Fruit fly (Drosophila melanogaster): ENCODE data around the gene CG12521.

Gene CG12521

dm6 chr3L:11847703-11848102 is at the start of gene CG12521:
Gene CG12521, minus strand, starts transcription at chr3L:11847803.
- no peak for TF ChIP-seq ttk (optimal IDR thresholded peaks at IDR 0.05)
- no peak for TF ChIP-seq h (optimal IDR thresholded peaks at IDR 0.05)
- no peak for TF ChIP-seq insv (optimal IDR thresholded peaks at IDR 0.05)
- TF ChIP-seq Myc (optimal IDR thresholded peaks at IDR 0.05) = no peak
- TF ChIP-seq psq (optimal IDR thresholded peaks at IDR 0.05) = no peak
- TF ChIP-seq Sin3A (optimal IDR thresholded peaks at IDR 0.05) = no peak

- TF ChIP-seq h (optimal IDR thresholded peaks at IDR 0.05) (no peak), psq (optimal IDR thresholded peaks at IDR 0.05) (no peak), Sin3A (optimal IDR thresholded peaks at IDR 0.05) (no peak), ttk (optimal IDR thresholded peaks at IDR 0.05) (no peak), Myc (optimal IDR thresholded peaks at IDR 0.05) (no peak)
Measured at dm6 chr3L:11896756-11897155, 49.2 kb upstream of the CG12521 start.

- TF ChIP-seq Sin3A (optimal IDR thresholded peaks at IDR 0.05) = no peak
- no peak for TF ChIP-seq ttk (optimal IDR thresholded peaks at IDR 0.05)
- TF ChIP-seq insv (optimal IDR thresholded peaks at IDR 0.05) = no peak
Measured at dm6 chr3L:11892766-11893165, 45.2 kb upstream of the CG12521 start.

dm6 chr3L:11888910-11889309 is 41.3 kb upstream of the CG12521 start, which contains the start of gene CG5897:
Gene CG5897, minus strand, starts transcription at chr3L:11889010.
- TF ChIP-seq ttk (optimal IDR thresholded peaks at IDR 0.05) (no peak), h (optimal IDR thresholded peaks at IDR 0.05) (no peak), Sin3A (optimal IDR thresholded peaks at IDR 0.05) (no peak), psq (optimal IDR thresholded peaks at IDR 0.05) (no peak), Myc (optimal IDR thresholded peaks at IDR 0.05) (no peak), insv (optimal IDR thresholded peaks at IDR 0.05) (no peak)

dm6 chr3L:11881084-11881483 is 33.5 kb upstream of the CG12521 start, which contains the start of gene CCDC151:
Gene CCDC151, plus strand, starts transcription at chr3L:11881384.
- TF ChIP-seq Sin3A (optimal IDR thresholded peaks at IDR 0.05) = no peak

DNA sequence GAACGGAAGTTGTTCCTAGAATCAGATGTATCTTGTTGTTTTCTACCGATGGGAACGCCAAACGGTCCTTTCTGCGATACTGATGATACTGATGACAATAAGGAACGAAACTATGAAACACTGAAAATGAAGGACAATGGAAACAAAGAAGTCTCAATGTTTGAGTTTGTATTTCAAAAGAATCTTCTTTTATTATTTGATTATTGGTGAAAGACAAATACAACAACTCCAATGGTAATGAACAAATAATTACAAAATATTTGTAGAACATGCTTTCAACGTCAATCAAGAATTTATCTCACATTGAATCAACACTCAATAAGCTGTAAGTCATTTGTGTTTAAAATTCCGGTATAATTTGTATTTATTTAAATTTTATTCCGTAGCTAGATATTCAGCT is 31.2 kb upstream of the CG12521 start, which contains the start of gene Sprn:
Sprn (plus strand) TSS at position 301 of the 400 bp plus-strand sequence.
- TF ChIP-seq h (optimal IDR thresholded peaks at IDR 0.05) (no peak), Myc (optimal IDR thresholded peaks at IDR 0.05) (no peak), psq (optimal IDR thresholded peaks at IDR 0.05) (no peak), ttk (optimal IDR thresholded peaks at IDR 0.05) (no peak), insv (optimal IDR thresholded peaks at IDR 0.05) (no peak), Sin3A (optimal IDR thresholded peaks at IDR 0.05) (no peak)

DNA sequence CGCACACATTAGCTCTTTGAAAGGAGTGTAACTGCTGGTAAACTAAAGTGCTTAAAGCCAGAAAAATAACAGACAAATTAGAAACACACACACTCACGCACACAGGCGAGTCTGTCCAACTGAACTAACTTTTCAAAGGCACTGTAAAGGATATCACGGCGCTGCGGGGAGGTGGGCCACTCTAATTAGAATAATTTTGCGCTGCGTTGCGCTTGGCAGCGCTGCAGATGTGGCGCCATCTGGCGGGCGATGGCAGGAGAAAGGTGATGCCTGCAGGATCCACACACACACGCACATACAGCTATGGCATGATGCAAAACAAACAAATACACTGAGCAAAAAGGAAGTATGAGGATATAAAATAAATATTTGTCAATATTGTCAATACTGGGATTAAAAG is 28.4 kb upstream of the CG12521 start:
- no peak for TF ChIP-seq Myc (optimal IDR thresholded peaks at IDR 0.05)
- TF ChIP-seq psq (optimal IDR thresholded peaks at IDR 0.05) = no peak
- TF ChIP-seq Sin3A (optimal IDR thresholded peaks at IDR 0.05) = no peak
- TF ChIP-seq ttk (optimal IDR thresholded peaks at IDR 0.05) = no peak
- TF ChIP-seq h (optimal IDR thresholded peaks at IDR 0.05) = no peak
- no peak for TF ChIP-seq insv (optimal IDR thresholded peaks at IDR 0.05)

- TF ChIP-seq Myc (optimal IDR thresholded peaks at IDR 0.05) (no peak), ttk (optimal IDR thresholded peaks at IDR 0.05) (no peak), h (optimal IDR thresholded peaks at IDR 0.05) (no peak)
Measured at dm6 chr3L:11874758-11875157, 27.2 kb upstream of the CG12521 start.

- TF ChIP-seq ttk (optimal IDR thresholded peaks at IDR 0.05) = no peak
- no peak for TF ChIP-seq Myc (optimal IDR thresholded peaks at IDR 0.05)
- no peak for TF ChIP-seq psq (optimal IDR thresholded peaks at IDR 0.05)
- TF ChIP-seq insv (optimal IDR thresholded peaks at IDR 0.05) = no peak
- TF ChIP-seq h (optimal IDR thresholded peaks at IDR 0.05) = no peak
- no peak for TF ChIP-seq Sin3A (optimal IDR thresholded peaks at IDR 0.05)
Measured at dm6 chr3L:11871205-11871604, 23.6 kb upstream of the CG12521 start, which contains the start of gene CG5906. Gene CG5906, minus strand, starts transcription at chr3L:11871305.

dm6 chr3L:11869328-11869727 is 21.7 kb upstream of the CG12521 start:
- TF ChIP-seq Myc (optimal IDR thresholded peaks at IDR 0.05) (no peak), ttk (optimal IDR thresholded peaks at IDR 0.05) (no peak)

DNA sequence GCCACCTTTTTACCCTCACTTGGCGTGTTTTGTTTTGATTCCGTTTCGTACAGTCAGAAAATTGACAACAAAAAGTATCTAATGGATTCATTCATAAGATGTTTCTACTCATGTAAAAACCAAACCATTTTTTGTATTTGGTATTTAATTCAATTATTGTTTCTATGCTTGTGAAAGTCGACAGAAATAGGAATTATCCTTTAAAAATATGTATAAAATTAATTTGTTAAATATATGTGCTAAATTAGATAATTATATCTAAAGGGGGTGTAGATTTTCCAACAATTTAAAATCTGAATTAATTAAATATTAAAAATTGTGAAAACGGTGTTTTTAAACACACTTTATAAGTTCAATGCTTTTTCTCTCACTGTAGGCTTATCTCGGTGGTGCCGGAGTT is 16.0 kb upstream of the CG12521 start:
- no peak for TF ChIP-seq Myc (optimal IDR thresholded peaks at IDR 0.05)
- TF ChIP-seq psq (optimal IDR thresholded peaks at IDR 0.05) = no peak
- TF ChIP-seq insv (optimal IDR thresholded peaks at IDR 0.05) = no peak
- TF ChIP-seq h (optimal IDR thresholded peaks at IDR 0.05) = no peak
- TF ChIP-seq Sin3A (optimal IDR thresholded peaks at IDR 0.05) = no peak
- TF ChIP-seq ttk (optimal IDR thresholded peaks at IDR 0.05) = no peak

DNA sequence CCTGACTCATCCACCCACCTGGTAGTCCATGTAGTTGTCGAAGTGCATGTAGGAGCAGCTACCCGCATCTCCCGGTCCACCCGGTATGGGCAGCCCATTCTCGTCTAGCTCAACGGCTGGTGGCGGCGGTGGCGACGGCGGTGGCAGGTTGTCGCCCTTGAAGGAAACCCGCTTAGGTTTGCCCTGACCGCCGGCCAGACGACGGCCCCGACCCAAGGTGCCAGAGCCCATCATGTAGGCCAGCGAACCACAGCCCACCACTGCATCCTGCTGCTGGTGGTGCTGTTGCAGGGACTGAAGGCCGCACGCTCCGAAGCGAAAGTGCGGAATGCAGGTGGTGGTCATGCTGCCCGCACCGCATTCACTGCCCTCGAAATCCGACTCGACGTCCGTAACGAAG is 14.7 kb upstream of the CG12521 start:
- TF ChIP-seq psq (optimal IDR thresholded peaks at IDR 0.05) (no peak), ttk (optimal IDR thresholded peaks at IDR 0.05) (no peak), insv (optimal IDR thresholded peaks at IDR 0.05) (no peak), Sin3A (optimal IDR thresholded peaks at IDR 0.05) (no peak), Myc (optimal IDR thresholded peaks at IDR 0.05) (no peak), h (optimal IDR thresholded peaks at IDR 0.05) (no peak)

DNA sequence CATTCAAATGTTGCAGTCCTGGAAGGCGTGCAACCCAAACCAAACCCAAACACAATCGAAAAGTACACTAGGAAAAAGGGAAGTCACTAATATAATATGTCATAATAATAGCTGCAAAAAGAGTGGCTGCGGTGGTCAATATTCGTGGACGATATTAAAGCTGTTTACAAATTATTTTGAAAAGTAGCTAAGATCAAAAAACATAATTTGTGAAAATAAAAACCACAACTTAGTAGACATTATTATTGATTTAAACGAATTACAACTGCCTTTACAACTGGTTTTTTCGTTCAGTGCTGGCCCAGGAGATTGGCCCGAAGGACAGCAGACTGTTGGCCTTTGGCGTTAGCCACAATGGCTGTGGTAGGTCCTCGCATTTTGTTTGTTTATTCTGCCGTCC is 11.1 kb upstream of the CG12521 start:
- TF ChIP-seq ttk (optimal IDR thresholded peaks at IDR 0.05) (no peak), Sin3A (optimal IDR thresholded peaks at IDR 0.05) (no peak), h (optimal IDR thresholded peaks at IDR 0.05) (no peak), Myc (optimal IDR thresholded peaks at IDR 0.05) (no peak), insv (optimal IDR thresholded peaks at IDR 0.05) (no peak), psq (optimal IDR thresholded peaks at IDR 0.05) (no peak)

dm6 chr3L:11852924-11853323 is 5.3 kb upstream of the CG12521 start:
- TF ChIP-seq psq (optimal IDR thresholded peaks at IDR 0.05) = no peak
- TF ChIP-seq Myc (optimal IDR thresholded peaks at IDR 0.05) = no peak
- no peak for TF ChIP-seq ttk (optimal IDR thresholded peaks at IDR 0.05)
- no peak for TF ChIP-seq insv (optimal IDR thresholded peaks at IDR 0.05)
- TF ChIP-seq h (optimal IDR thresholded peaks at IDR 0.05) = no peak
- TF ChIP-seq Sin3A (optimal IDR thresholded peaks at IDR 0.05) = no peak
